Worm (Caenorhabditis elegans): ENCODE results near the gene nlp-13.

DNA sequence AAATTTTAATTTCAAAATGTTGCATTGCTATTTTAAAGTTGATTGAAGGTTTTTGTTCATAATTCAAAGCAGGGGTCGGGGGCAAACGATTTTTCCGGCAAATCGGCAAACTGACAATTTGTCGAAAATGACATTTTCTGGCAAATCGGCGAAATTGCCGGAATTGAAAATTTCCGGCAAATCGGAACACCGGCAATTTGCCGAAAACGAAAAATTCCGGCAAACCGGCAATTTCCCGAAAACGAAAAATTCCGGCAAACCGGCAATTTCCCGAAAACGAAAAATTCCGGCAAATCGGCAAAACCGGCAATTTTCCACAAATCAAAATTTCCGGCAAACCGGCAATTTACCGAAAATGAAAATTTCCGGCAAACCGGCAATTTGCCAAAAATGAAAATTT is 46.0 kb upstream of the nlp-13 start:
- TF ChIP-seq ama-1 (optimal IDR thresholded peaks at IDR 0.05) (no peak), B0310.2 (tag; optimal IDR thresholded peaks at IDR 0.05) (no peak), hmg-4 (GFP tag; optimal IDR thresholded peaks at IDR 0.05) (no peak), sea-1 (GFP tag; conservative IDR thresholded peaks at IDR 0.05) (no peak), flt-1 (GFP tag; IDR thresholded peaks at IDR 0.05) (no peak), F13C5.2 (tag; optimal IDR thresholded peaks at IDR 0.05) (no peak), tbx-11 (GFP tag; IDR thresholded peaks at IDR 0.05) (no peak), scrt-1 (GFP tag; IDR thresholded peaks at IDR 0.05) (no peak), tbx-37 (GFP tag; conservative IDR thresholded peaks at IDR 0.05) (no peak), ceh-36 (tag; optimal IDR thresholded peaks at IDR 0.05) (no peak), hmbx-1 (tag; optimal IDR thresholded peaks at IDR 0.05) (no peak), ceh-13 (GFP tag; optimal IDR thresholded peaks at IDR 0.05) (no peak), pes-1 (GFP tag; IDR thresholded peaks at IDR 0.05) (no peak), tra-4 (tag; optimal IDR thresholded peaks at IDR 0.05) (no peak)
